Fruit fly (Drosophila melanogaster): ENCODE results near the gene Cad86C.

dm6 chr3R:10863446-10863819 is 36.6 kb downstream of the Cad86C start:
- no peak for TF ChIP-seq CG8478 (optimal IDR thresholded peaks at IDR 0.05)
- no peak for TF ChIP-seq CTCF (optimal IDR thresholded peaks at IDR 0.05)
